Fruit fly (Drosophila melanogaster): ENCODE measurements around the gene Fntb.
A peak's percentile ranks its signal among the peaks of the same experiment; 100 is the strongest.

The Fntb gene

dm6 chr3R:16468556-16468955 is 35.8 kb downstream of the Fntb start:
- TF ChIP-seq CG17801 (GFP tag; optimal IDR thresholded peaks at IDR 0.05; ENCODE audit: partially characterized antibody): no peak

- TF ChIP-seq CG17801 (GFP tag; optimal IDR thresholded peaks at IDR 0.05; ENCODE audit: partially characterized antibody): peak; percentile 16
Measured at dm6 chr3R:16469501-16470263, 36.9 kb downstream of the Fntb start, which contains the start of the genes CG42232 and CSN5. TSS of gene CG42232 (minus strand) at chr3R:16469663. TSS of gene CSN5 (plus strand) at chr3R:16470099.

- TF ChIP-seq CG17801 (GFP tag; optimal IDR thresholded peaks at IDR 0.05; ENCODE audit: partially characterized antibody): no peak
Measured at dm6 chr3R:16472301-16472700, 39.5 kb downstream of the Fntb start, which contains the start of gene Gyc89Da. TSS of gene Gyc89Da (plus strand) at chr3R:16472601.

- no peak for TF ChIP-seq CG17801 (GFP tag; optimal IDR thresholded peaks at IDR 0.05; ENCODE audit: partially characterized antibody)
Measured at dm6 chr3R:16476472-16476871, 43.7 kb downstream of the Fntb start.

- no peak for TF ChIP-seq CG17801 (GFP tag; optimal IDR thresholded peaks at IDR 0.05; ENCODE audit: partially characterized antibody)
Measured at dm6 chr3R:16477033-16477432, 44.2 kb downstream of the Fntb start, which contains the start of gene Gyc89Db. TSS of gene Gyc89Db (plus strand) at chr3R:16477110.

- TF ChIP-seq CG17801 (GFP tag; optimal IDR thresholded peaks at IDR 0.05; ENCODE audit: partially characterized antibody): no peak
Measured at dm6 chr3R:16480995-16481394, 48.2 kb downstream of the Fntb start, which contains the start of gene Dhfr. TSS of gene Dhfr (plus strand) at chr3R:16481167.

- TF ChIP-seq CG17801 (GFP tag; optimal IDR thresholded peaks at IDR 0.05; ENCODE audit: partially characterized antibody): no peak
Measured at dm6 chr3R:16482276-16482675, 49.5 kb downstream of the Fntb start, which contains the start of gene Sdhaf3. TSS of gene Sdhaf3 (minus strand) at chr3R:16482452.

- peak; percentile 31 for TF ChIP-seq CG17801 (GFP tag; optimal IDR thresholded peaks at IDR 0.05; ENCODE audit: partially characterized antibody)
Measured at dm6 chr3R:16483877-16484417, 51.1 kb downstream of the Fntb start, which contains the start of gene Der-2. TSS of gene Der-2 (minus strand) at chr3R:16484223.

All from ovary, adult (tissue).